Fruit fly (Drosophila melanogaster) S2 (cell line): ENCODE data around the gene Spase12.

Source experiments
- CG8478 ChIP-seq: fragments of >200 bp; optimal IDR thresholded peaks from 2 replicates; lab custom pipeline; 2018
- CTCF ChIP-seq, 2 experiments: fragments of >200 bp; optimal IDR thresholded peaks; 2 replicates each; lab custom pipeline; 2018

dm6 chr3R:29479922-29480321 lies 11.0 kb downstream of the Spase12 start:
- no peak for TF ChIP-seq CTCF (optimal IDR thresholded peaks at IDR 0.05; lab: Kevin White, UChicago)
- no peak for TF ChIP-seq CG8478 (lab: Kevin White, UChicago)
